Fruit fly (Drosophila melanogaster): ENCODE measurements around the gene CG3117.

DNA sequence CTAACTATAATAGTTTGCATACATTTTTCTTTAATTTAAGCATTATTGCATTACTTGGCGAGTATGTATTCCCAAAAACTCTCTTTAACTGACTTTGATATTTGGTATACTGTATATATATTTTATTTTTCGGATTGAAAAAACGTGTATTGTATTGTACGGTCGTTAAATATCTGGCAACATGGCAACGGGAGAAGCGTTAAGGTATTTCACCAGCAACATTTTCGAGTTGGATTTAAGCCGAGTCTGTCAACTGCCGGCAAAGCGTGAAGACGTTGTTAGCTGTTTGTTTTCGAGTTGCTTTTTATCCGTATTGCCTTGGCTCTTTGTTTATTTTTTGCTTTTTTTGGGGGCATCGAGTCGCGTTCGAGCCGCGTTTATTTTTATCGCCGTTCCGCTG is 7.2 kb downstream of the CG3117 start, which contains the start of gene CG2975:
- no peak for TF ChIP-seq CG8478 (optimal IDR thresholded peaks at IDR 0.05)
- TF ChIP-seq CTCF (optimal IDR thresholded peaks at IDR 0.05), result no peak

All from S2 (cell line).